Fruit fly (Drosophila melanogaster) Kc167 (cell line): ENCODE results near the gene CG32269.

Experiments used
- Myc ChIP-seq: fragments of >200 bp; optimal IDR thresholded peaks from 2 replicates; lab custom pipeline; 2017; ENCODE audit warnings: missing external identifiers
- Sin3A ChIP-seq: fragments of >200 bp; optimal IDR thresholded peaks from 2 replicates; lab custom pipeline; 2018; ENCODE audit warnings: missing external identifiers
- h ChIP-seq: fragments of >200 bp; optimal IDR thresholded peaks from 3 replicates; lab custom pipeline; 2018; ENCODE audit warnings: missing external identifiers
- insv ChIP-seq: fragments of >200 bp; optimal IDR thresholded peaks from 3 replicates; lab custom pipeline; 2018; ENCODE audit warnings: missing external identifiers
- ttk ChIP-seq: sonication (Bioruptor generic); optimal IDR thresholded peaks from 2 replicates; lab custom pipeline; 2017; ENCODE audit warnings: missing external identifiers

DNA sequence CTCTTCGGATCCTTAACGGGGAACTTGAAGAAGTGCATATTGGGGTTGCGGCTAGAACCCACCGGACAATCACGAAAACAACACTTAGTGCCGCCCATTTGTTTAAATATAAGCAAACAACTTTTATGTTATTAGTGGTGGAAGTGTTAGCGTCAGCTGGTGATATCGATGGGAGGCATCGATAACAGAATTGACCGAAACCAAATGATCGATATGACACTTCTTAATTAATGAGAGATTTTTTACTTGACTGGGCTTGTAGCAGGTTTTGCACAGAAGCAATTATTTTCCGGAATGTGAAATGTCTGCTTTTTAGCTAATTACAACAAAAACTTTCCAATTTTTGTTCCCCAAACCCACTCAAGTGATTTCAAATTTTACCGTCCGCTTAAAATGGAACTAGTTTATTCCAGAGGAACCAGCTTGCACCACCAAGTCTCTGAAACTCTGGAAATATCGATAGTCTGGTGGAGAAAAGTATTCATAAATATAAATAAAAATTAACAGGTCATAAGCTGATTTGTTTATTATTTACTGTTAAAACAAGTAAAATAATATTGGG lies 16.4 kb downstream of the CG32269 start, which contains the start of gene CG14965:
- TF ChIP-seq Sin3A (lab: Kevin White, UChicago) = no peak
- no peak for TF ChIP-seq h (lab: Kevin White, UChicago)
- TF ChIP-seq ttk (lab: Kevin White, UChicago) = no peak
- TF ChIP-seq insv = no peak
- TF ChIP-seq Myc (lab: Kevin White, UChicago) = no peak
